Worm (Caenorhabditis elegans): ENCODE results near the gene ify-1.

ce11 chrII:5022381-5022855, 32.6 kb downstream of the ify-1 start, which contains the start of the genes nsy-1 and F59A6.13:
- TF ChIP-seq unc-86 (tag; optimal IDR thresholded peaks at IDR 0.05) (no peak), elt-2 (tag; optimal IDR thresholded peaks at IDR 0.05) (no peak), hlh-15 (tag; optimal IDR thresholded peaks at IDR 0.05) (no peak), nhr-11 (tag; optimal IDR thresholded peaks at IDR 0.05) (no peak), fkh-6 (tag; optimal IDR thresholded peaks at IDR 0.05) (no peak)
